Worm (Caenorhabditis elegans) whole organism, young adult: ENCODE results near the gene W08E12.4.
A peak's percentile ranks its signal among the peaks of the same experiment; 100 is the strongest.

Source experiments
- B0336.3 ChIP-seq: fragments of 200-800 bp; sonication (Bioruptor generic); IDR thresholded peaks from 2 replicates; pipeline ENCODE4 v1.3.6; 2022; ENCODE audit warnings: missing genetic modification characterization, missing compliant biosample characterization
- C06A6.2 ChIP-seq: fragments of 200-800 bp; sonication (Bioruptor generic); conservative IDR thresholded peaks from 2 replicates; pipeline ENCODE4 v1.3.6; 2022; ENCODE audit warnings: missing genetic modification characterization, missing compliant biosample characterization
- F10E7.11 ChIP-seq: sonication (generic microtip); optimal IDR thresholded peaks from 2 replicates; lab custom pipeline; 2017; ENCODE audit warnings: mild to moderate bottlenecking, missing genetic modification characterization, moderate library complexity, missing compliant biosample characterization
- F49E8.2 ChIP-seq: sonication (generic microtip); optimal IDR thresholded peaks from 3 replicates; lab custom pipeline; 2017; ENCODE audit warnings: missing genetic modification characterization, mild to moderate bottlenecking, missing compliant biosample characterization, antibody characterized with exemption, moderate library complexity; ENCODE audit not compliant: insufficient read depth
- F57C9.4 ChIP-seq: sonication (generic microtip); optimal IDR thresholded peaks from 2 replicates; lab custom pipeline; 2017; ENCODE audit warnings: mild to moderate bottlenecking, missing genetic modification characterization, missing compliant biosample characterization
- K12H6.12 ChIP-seq: fragments of 200-800 bp; sonication (Bioruptor generic); optimal IDR thresholded peaks from 2 replicates; lab custom pipeline; 2018; ENCODE audit warnings: mild to moderate bottlenecking, missing genetic modification characterization, missing compliant biosample characterization
- Y56A3A.18 ChIP-seq: fragments of 200-800 bp; sonication (Bioruptor generic); IDR thresholded peaks from 2 replicates; pipeline ENCODE4 v1.3.6; 2022; ENCODE audit warnings: missing genetic modification reagents, missing genetic modification characterization, missing compliant biosample characterization
- Y79H2A.3 ChIP-seq: fragments of 200-800 bp; sonication (Bioruptor generic); conservative IDR thresholded peaks from 2 replicates; pipeline ENCODE4 v1.3.6; 2022; ENCODE audit warnings: missing genetic modification reagents, missing genetic modification characterization, missing compliant biosample characterization
- ZK185.1 ChIP-seq: sonication (generic microtip); optimal IDR thresholded peaks from 2 replicates; lab custom pipeline; 2016; ENCODE audit warnings: mild to moderate bottlenecking, missing genetic modification characterization, missing compliant biosample characterization; ENCODE audit not compliant: poor library complexity, severe bottlenecking
- akir-1 ChIP-seq: fragments of 200-800 bp; sonication (Bioruptor generic); optimal IDR thresholded peaks from 2 replicates; lab custom pipeline; 2018; ENCODE audit warnings: mild to moderate bottlenecking, missing genetic modification characterization, moderate library complexity, missing compliant biosample characterization
- aptf-2 ChIP-seq: fragments of 200-800 bp; sonication (Bioruptor generic); conservative IDR thresholded peaks from 2 replicates; pipeline ENCODE4 v1.3.6; 2022; ENCODE audit warnings: missing genetic modification reagents, missing genetic modification characterization, missing compliant biosample characterization
- cebp-1 ChIP-seq, 2 experiments: fragments of 200-800 bp in 1 of 2; sonication (Bioruptor generic) in 1 of 2; sonication (generic microtip) in 1 of 2; IDR thresholded peaks in 1 of 2; optimal IDR thresholded peaks in 1 of 2; 2 replicates each; pipeline versions ENCODE4 v1.3.6 to Lab custom; 2017 to 2022; ENCODE audit warnings: missing compliant biosample characterization in 2 of 2, missing genetic modification characterization in 2 of 2, mild to moderate bottlenecking in 1 of 2, missing genetic modification reagents in 1 of 2, moderate library complexity in 1 of 2
- ceh-27 ChIP-seq: fragments of 200-800 bp; sonication (Bioruptor generic); optimal IDR thresholded peaks from 2 replicates; lab custom pipeline; 2018; ENCODE audit warnings: mild to moderate bottlenecking, missing genetic modification characterization, moderate library complexity, missing compliant biosample characterization
- ceh-58 ChIP-seq: fragments of 200-800 bp; sonication (Bioruptor generic); IDR thresholded peaks from 2 replicates; pipeline ENCODE4 v1.3.6; 2022; ENCODE audit warnings: missing genetic modification characterization, missing compliant biosample characterization
- efl-1 ChIP-seq: fragments of 150-350 bp; optimal IDR thresholded peaks from 2 replicates; lab custom pipeline; 2014; ENCODE audit warnings: missing biosample characterization, missing genetic modification reagents, missing genetic modification characterization
- egl-18 ChIP-seq: fragments of 200-800 bp; sonication (Bioruptor generic); IDR thresholded peaks from 2 replicates; pipeline ENCODE4 v1.3.6; 2022; ENCODE audit warnings: missing genetic modification reagents, missing genetic modification characterization, missing compliant biosample characterization
- ekl-4 ChIP-seq: fragments of 200-800 bp; sonication (Bioruptor generic); IDR thresholded peaks from 2 replicates; pipeline ENCODE4 v1.3.6; 2022; ENCODE audit warnings: missing genetic modification reagents, missing genetic modification characterization, missing compliant biosample characterization
- gei-17 ChIP-seq: fragments of 200-800 bp; sonication (Bioruptor generic); optimal IDR thresholded peaks from 2 replicates; lab custom pipeline; 2018; ENCODE audit warnings: mild to moderate bottlenecking, missing genetic modification characterization, missing compliant biosample characterization
- hmg-1.2 ChIP-seq: fragments of 200-800 bp; sonication (Bioruptor generic); IDR thresholded peaks from 2 replicates; pipeline ENCODE4 v1.3.6; 2022; ENCODE audit warnings: missing genetic modification reagents, missing genetic modification characterization, missing compliant biosample characterization
- hmg-20 ChIP-seq: fragments of 200-800 bp; sonication (Bioruptor generic); IDR thresholded peaks from 2 replicates; pipeline ENCODE4 v1.3.6; 2022; ENCODE audit warnings: missing genetic modification reagents, missing genetic modification characterization, missing compliant biosample characterization
- let-607 ChIP-seq, 2 experiments: fragments of 200-800 bp in 1 of 2; sonication (Bioruptor generic) in 1 of 2; sonication (generic microtip) in 1 of 2; optimal IDR thresholded peaks; 2 replicates each; lab custom pipeline; 2016 to 2018; ENCODE audit warnings: mild to moderate bottlenecking in 2 of 2, missing compliant biosample characterization in 2 of 2, missing genetic modification characterization in 2 of 2, moderate library complexity in 2 of 2, missing genotype in 1 of 2
- lin-35 ChIP-seq, 3 experiments: fragments of 150-350 bp in 2 of 3; sonication (generic microtip) in 1 of 3; optimal IDR thresholded peaks; 2 replicates each; lab custom pipeline; 2014 to 2018; ENCODE audit warnings: missing biosample characterization in 3 of 3, missing genetic modification characterization in 3 of 3, missing genetic modification reagents in 3 of 3
- madf-10 ChIP-seq: sonication (generic microtip); optimal IDR thresholded peaks from 2 replicates; lab custom pipeline; 2016; ENCODE audit warnings: mild to moderate bottlenecking, missing genetic modification characterization, missing compliant biosample characterization
- madf-3 ChIP-seq: fragments of 200-800 bp; sonication (Bioruptor generic); IDR thresholded peaks from 2 replicates; pipeline ENCODE4 v1.3.6; 2022; ENCODE audit warnings: missing genetic modification reagents, missing genetic modification characterization, missing compliant biosample characterization
- mel-28 ChIP-seq: sonication (generic microtip); optimal IDR thresholded peaks from 2 replicates; lab custom pipeline; 2016; ENCODE audit warnings: borderline replicate concordance, mild to moderate bottlenecking, missing genetic modification characterization, missing compliant biosample characterization
- mxl-1 ChIP-seq: sonication (generic microtip); optimal IDR thresholded peaks from 2 replicates; lab custom pipeline; 2016; ENCODE audit warnings: missing genetic modification characterization, missing compliant biosample characterization
- nfya-2 ChIP-seq: fragments of 200-800 bp; sonication (Bioruptor generic); IDR thresholded peaks from 2 replicates; pipeline ENCODE4 v1.3.6; 2022; ENCODE audit warnings: missing genetic modification reagents, missing genetic modification characterization, missing compliant biosample characterization
- nfyb-1 ChIP-seq: fragments of 200-800 bp; sonication (Bioruptor generic); IDR thresholded peaks from 2 replicates; pipeline ENCODE4 v1.3.6; 2022; ENCODE audit warnings: missing genetic modification reagents, missing genetic modification characterization, missing compliant biosample characterization
- nhr-80 ChIP-seq: sonication (generic microtip); optimal IDR thresholded peaks from 2 replicates; lab custom pipeline; 2016; ENCODE audit warnings: missing genetic modification characterization, missing compliant biosample characterization
- nhr-90 ChIP-seq: sonication (generic microtip); optimal IDR thresholded peaks from 2 replicates; lab custom pipeline; 2016; ENCODE audit warnings: missing genotype, mild to moderate bottlenecking, missing genetic modification characterization, missing compliant biosample characterization
- rcor-1 ChIP-seq: fragments of 200-800 bp; sonication (Bioruptor generic); IDR thresholded peaks from 2 replicates; pipeline ENCODE4 v1.3.6; 2022; ENCODE audit warnings: missing genetic modification reagents, missing genetic modification characterization, missing compliant biosample characterization
- snpc-3.4 ChIP-seq: sonication (generic microtip); optimal IDR thresholded peaks from 2 replicates; lab custom pipeline; 2017; ENCODE audit warnings: missing genetic modification characterization, mild to moderate bottlenecking, missing compliant biosample characterization, antibody characterized with exemption, moderate library complexity, missing genotype, missing genetic modification reagents
- snpc-4 ChIP-seq, 5 experiments: fragments of 150-350 bp in 1 of 5; sonication (generic microtip) in 4 of 5; optimal IDR thresholded peaks; 2 replicates each; lab custom pipeline; 2014 to 2018; ENCODE audit warnings: missing genetic modification characterization in 5 of 5, missing biosample characterization in 3 of 5, antibody characterized with exemption in 2 of 5, mild to moderate bottlenecking in 2 of 5, missing compliant biosample characterization in 2 of 5, missing genotype in 2 of 5, moderate library complexity in 2 of 5, missing genetic modification reagents in 1 of 5
- somi-1 ChIP-seq: fragments of 200-800 bp; sonication (Bioruptor generic); optimal IDR thresholded peaks from 2 replicates; lab custom pipeline; 2018; ENCODE audit warnings: mild to moderate bottlenecking, missing genetic modification characterization, missing compliant biosample characterization
- tlf-1 ChIP-seq: fragments of 200-800 bp; sonication (Bioruptor generic); optimal IDR thresholded peaks from 2 replicates; lab custom pipeline; 2018; ENCODE audit warnings: mild to moderate bottlenecking, missing genetic modification characterization, missing compliant biosample characterization
- unc-130 ChIP-seq: sonication (generic microtip); optimal IDR thresholded peaks from 2 replicates; lab custom pipeline; 2016; ENCODE audit warnings: missing genetic modification reagents, missing genetic modification characterization, missing compliant biosample characterization
- ztf-22 ChIP-seq: fragments of 200-800 bp; sonication (Bioruptor generic); optimal IDR thresholded peaks from 2 replicates; lab custom pipeline; 2018; ENCODE audit warnings: mild to moderate bottlenecking, missing genetic modification characterization, moderate library complexity, missing compliant biosample characterization
- ztf-25 ChIP-seq: fragments of 200-800 bp; sonication (Bioruptor generic); IDR thresholded peaks from 2 replicates; pipeline ENCODE4 v1.3.6; 2022; ENCODE audit warnings: missing genetic modification reagents, missing genetic modification characterization, missing compliant biosample characterization

W08E12.4 gene

DNA sequence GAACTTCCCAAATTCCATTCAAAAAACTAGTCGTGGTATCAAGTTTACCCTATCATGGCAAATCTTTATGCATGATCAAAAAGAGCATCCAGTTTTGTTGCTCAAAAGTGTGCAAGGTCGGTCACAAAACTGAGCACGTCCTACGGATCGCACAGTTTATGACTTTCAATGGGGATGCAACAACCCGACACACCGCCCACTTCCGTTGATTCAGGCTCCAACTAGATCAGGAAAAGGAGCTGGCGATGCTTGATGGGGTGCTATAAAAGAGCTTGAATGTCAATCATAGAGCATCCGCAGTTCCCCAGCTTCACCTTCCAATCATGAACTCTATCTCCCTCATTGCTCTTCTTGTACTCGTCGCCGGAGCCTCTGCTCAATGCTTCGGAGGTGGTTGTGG is 3.4 kb downstream of the W08E12.4 start, which contains the start of gene W08E12.2:
W08E12.2 (plus strand) TSS at position 301 of the 400 bp plus-strand sequence.
- TF ChIP-seq tlf-1 (no peak), ztf-25 (GFP tag; lab: Robert Waterston, UW) (no peak), mel-28 (tag; lab: Kevin White, UChicago) (no peak), efl-1 (GFP tag; lab: Kevin White, UChicago) (no peak), K12H6.12 (tag; lab: Kevin White, UChicago) (no peak), hmg-20 (GFP tag; lab: Robert Waterston, UW) (no peak), Y79H2A.3 (GFP tag; lab: Robert Waterston, UW) (no peak), madf-3 (GFP tag; lab: Robert Waterston, UW) (no peak), cebp-1 (GFP tag; IDR thresholded peaks at IDR 0.05; lab: Robert Waterston, UW) (no peak), cebp-1 (tag; optimal IDR thresholded peaks at IDR 0.05; lab: Kevin White, UChicago) (no peak), gei-17 (GFP tag; lab: Kevin White, UChicago) (no peak), F49E8.2 (tag; lab: Kevin White, UChicago) (no peak)

DNA sequence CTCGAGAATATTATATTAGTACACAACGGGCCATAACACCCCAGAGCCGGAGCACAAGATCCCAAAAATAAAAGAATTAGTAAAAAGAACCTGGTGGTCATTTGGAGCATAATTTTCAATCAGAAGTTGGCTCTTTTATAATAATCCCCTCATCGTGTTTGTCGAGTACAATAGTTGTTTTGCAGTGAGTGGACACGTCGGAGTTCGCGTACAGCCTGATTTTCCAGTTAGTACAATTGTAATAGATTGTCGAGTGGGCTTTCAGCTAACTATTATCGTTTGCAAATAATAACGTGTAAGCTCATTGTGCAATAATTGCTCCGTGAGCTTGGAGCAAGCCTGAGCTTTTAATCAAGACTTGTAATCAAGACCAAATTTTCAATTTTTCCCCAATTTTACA is 5.3 kb downstream of the W08E12.4 start, which contains the start of gene W08E12.9:
W08E12.9 (minus strand) TSS at position 101 of the 400 bp plus-strand sequence.
- no peak for TF ChIP-seq hmg-20 (GFP tag; lab: Robert Waterston, UW)
- TF ChIP-seq unc-130, result no peak
- TF ChIP-seq somi-1 (GFP tag; lab: Kevin White, UChicago), result no peak
- TF ChIP-seq C06A6.2 (GFP tag; lab: Robert Waterston, UW), result no peak
- TF ChIP-seq akir-1 (GFP tag; lab: Kevin White, UChicago), result no peak
- no peak for TF ChIP-seq let-607 (tag; optimal IDR thresholded peaks at IDR 0.05; lab: Kevin White, UChicago)
- no peak for TF ChIP-seq hmg-1.2 (GFP tag; lab: Robert Waterston, UW)
- TF ChIP-seq ztf-22 (GFP tag; lab: Kevin White, UChicago), result no peak
- TF ChIP-seq ZK185.1, result no peak
- TF ChIP-seq, all 124 proteins: peak for 0

DNA sequence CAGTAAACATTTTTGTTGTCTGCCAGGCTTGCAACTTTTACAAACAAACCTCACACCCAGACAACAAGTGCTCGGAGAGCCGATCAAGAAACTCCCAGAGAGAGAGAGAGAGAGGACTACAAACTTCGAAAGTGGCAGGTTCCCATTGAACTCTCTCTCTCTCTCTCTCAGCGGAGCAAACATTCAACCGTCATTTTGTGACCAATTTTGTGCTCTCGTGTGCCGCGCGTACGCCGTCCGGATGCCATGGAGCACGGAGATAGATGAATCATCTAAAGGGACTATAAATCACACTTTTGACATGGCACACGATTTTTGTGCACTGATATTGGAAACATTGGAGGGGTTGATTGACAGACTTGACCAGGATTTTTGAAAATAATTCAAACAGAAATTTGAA is 6.7 kb downstream of the W08E12.4 start:
- no peak for TF ChIP-seq F10E7.11 (tag; lab: Kevin White, UChicago)
- no peak for TF ChIP-seq aptf-2 (GFP tag; lab: Robert Waterston, UW)
- TF ChIP-seq Y79H2A.3 (GFP tag; lab: Robert Waterston, UW), result no peak
- TF ChIP-seq nfya-2 (GFP tag; lab: Robert Waterston, UW), result no peak
- TF ChIP-seq ekl-4 (GFP tag; lab: Robert Waterston, UW), result no peak
- no peak for TF ChIP-seq snpc-3.4 (tag; lab: Kevin White, UChicago)
- no peak for TF ChIP-seq mxl-1 (tag; lab: Kevin White, UChicago)
- no peak for TF ChIP-seq ceh-27 (GFP tag; lab: Kevin White, UChicago)
- no peak for TF ChIP-seq ceh-58 (GFP tag; lab: Robert Waterston, UW)

DNA sequence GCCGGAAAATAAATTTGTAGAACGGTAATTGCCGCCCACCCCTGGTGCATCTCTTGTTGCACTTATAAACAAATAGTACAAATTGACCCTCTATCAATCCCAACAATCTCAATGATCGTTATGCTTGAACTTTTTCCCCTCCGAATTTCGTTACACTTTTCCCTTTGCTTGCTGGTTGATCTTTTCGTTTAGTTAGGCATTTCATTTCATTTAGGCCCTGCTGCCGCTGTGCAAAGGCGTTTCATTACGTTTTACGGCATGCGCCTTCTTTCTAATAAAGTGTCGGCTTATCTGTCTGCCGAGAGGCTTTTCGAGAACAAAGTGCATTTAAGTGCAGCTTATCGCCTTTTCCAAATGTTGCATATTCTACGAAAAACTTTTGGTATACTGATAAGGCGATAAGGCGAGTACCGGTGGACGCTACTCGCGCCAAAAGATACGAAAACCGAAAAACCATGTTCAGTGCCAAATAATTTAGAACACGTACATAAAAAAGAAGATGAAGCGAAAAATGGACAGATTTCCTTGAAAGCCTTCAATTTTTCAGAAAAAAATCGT is 8.6 kb downstream of the W08E12.4 start:
- TF ChIP-seq madf-3 (GFP tag; lab: Robert Waterston, UW), result no peak
- TF ChIP-seq nhr-80, result peak; percentile 81
- TF ChIP-seq let-607 (tag; optimal IDR thresholded peaks at IDR 0.05; lab: Kevin White, UChicago), result peak in 1 of 2 experiments; percentile 30

DNA sequence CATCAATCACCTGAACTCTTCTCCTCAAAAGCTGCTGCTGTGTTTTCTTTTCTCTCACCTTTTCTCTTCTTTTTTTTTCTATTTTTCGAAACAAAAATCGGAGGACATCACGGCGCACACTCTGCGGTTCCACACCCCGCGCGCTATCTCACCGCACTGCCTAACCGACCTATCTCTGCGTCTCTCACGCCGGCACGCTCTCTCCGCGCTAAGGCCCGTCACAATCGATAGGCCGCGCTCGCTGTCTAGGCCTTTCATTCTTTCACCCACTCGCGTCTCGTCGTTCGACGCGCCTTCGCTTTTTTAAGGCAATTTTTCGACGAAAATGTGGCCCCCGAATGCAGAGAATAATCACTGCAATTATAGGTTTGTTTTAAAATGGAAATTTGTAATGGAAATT is 9.1 kb downstream of the W08E12.4 start, which contains the start of gene zip-11:
zip-11 (plus strand) TSS at position 34 of the 400 bp plus-strand sequence.
- TF ChIP-seq egl-18 (GFP tag; lab: Robert Waterston, UW), result no peak
- peak; percentile 58; the same call in 1 of the 2 replicates for TF ChIP-seq B0336.3 (GFP tag; lab: Robert Waterston, UW)
- TF ChIP-seq rcor-1 (GFP tag; lab: Robert Waterston, UW), result no peak
- peak; percentile 13 for TF ChIP-seq ztf-22 (GFP tag; lab: Kevin White, UChicago)
- TF ChIP-seq snpc-4 (GFP tag; optimal IDR thresholded peaks at IDR 0.05; lab: Kevin White, UChicago), result no peak
- TF ChIP-seq snpc-4 (tag; optimal IDR thresholded peaks at IDR 0.05; lab: Kevin White, UChicago), result peak in 1 of 4 experiments; percentile 18
- TF ChIP-seq gei-17 (GFP tag; lab: Kevin White, UChicago), result peak; percentile 28
- TF ChIP-seq F57C9.4 (tag; lab: Kevin White, UChicago), result peak; percentile 100
- TF ChIP-seq madf-10, result peak; percentile 62
- TF ChIP-seq lin-35 (GFP tag; optimal IDR thresholded peaks at IDR 0.05; lab: Kevin White, UChicago), result peak in 1 of 3 experiments; percentile 54
- TF ChIP-seq nhr-90 (tag; lab: Kevin White, UChicago), result peak; percentile 75
- peak; percentile 26 for TF ChIP-seq somi-1 (GFP tag; lab: Kevin White, UChicago)
- TF ChIP-seq Y56A3A.18 (GFP tag; lab: Robert Waterston, UW), result peak; percentile 69; the same call in 1 of the 2 replicates
- peak; percentile 69; the same call in 1 of the 2 replicates for TF ChIP-seq nfyb-1 (GFP tag; lab: Robert Waterston, UW)
- peak; percentile 52 for TF ChIP-seq K12H6.12 (tag; lab: Kevin White, UChicago)
